Fruit fly (Drosophila melanogaster): Measurements from ENCODE around the gene CG10035.

Gene CG10035

dm6 chr3R:12352003-12352402 is 30.5 kb downstream of the CG10035 start, which contains the start of gene CG10041:
Gene CG10041, minus strand, starts transcription at chr3R:12352103.
- no peak for TF ChIP-seq CG17801 (GFP tag; optimal IDR thresholded peaks at IDR 0.05; ENCODE audit: partially characterized antibody)

dm6 chr3R:12350497-12350896 is 32.0 kb downstream of the CG10035 start, which contains the start of gene CG10038:
Gene CG10038, minus strand, starts transcription at chr3R:12350644.
- no peak for TF ChIP-seq CG17801 (GFP tag; optimal IDR thresholded peaks at IDR 0.05; ENCODE audit: partially characterized antibody)

- TF ChIP-seq CG17801 (GFP tag; optimal IDR thresholded peaks at IDR 0.05; ENCODE audit: partially characterized antibody) = no peak
These were observed 34.8 kb downstream of the CG10035 start for dm6 chr3R:12347659-12348058.

- TF ChIP-seq CG17801 (GFP tag; optimal IDR thresholded peaks at IDR 0.05; ENCODE audit: partially characterized antibody) = no peak
These were observed 36.5 kb downstream of the CG10035 start for dm6 chr3R:12345989-12346388.

dm6 chr3R:12344914-12345549 is 37.5 kb downstream of the CG10035 start:
- TF ChIP-seq CG17801 (GFP tag; optimal IDR thresholded peaks at IDR 0.05; ENCODE audit: partially characterized antibody) = no peak

- TF ChIP-seq CG17801 (GFP tag; optimal IDR thresholded peaks at IDR 0.05; ENCODE audit: partially characterized antibody) = no peak
These were observed 41.1 kb downstream of the CG10035 start, which contains the start of gene Sgsf for dm6 chr3R:12341374-12341773. Gene Sgsf, plus strand, starts transcription at chr3R:12341674.
